Fruit fly (Drosophila melanogaster) whole organism, embryonic: Measurements from ENCODE around the gene Arl6IP1.

ENCODE experiments used
- Antp ChIP-seq: fragments of 200-800 bp; sonication (Bioruptor generic); optimal IDR thresholded peaks from 3 replicates; lab custom pipeline; 2016; ENCODE audit warnings: missing biosample characterization, missing genetic modification characterization
- CG3281 ChIP-seq: fragments of 200-800 bp; sonication (Bioruptor generic); optimal IDR thresholded peaks from 3 replicates; lab custom pipeline; 2017; ENCODE audit warnings: missing biosample characterization, mild to moderate bottlenecking, missing genetic modification characterization
- CG5245 ChIP-seq: fragments of 200-800 bp; sonication (Bioruptor generic); optimal IDR thresholded peaks from 3 replicates; lab custom pipeline; 2016; ENCODE audit warnings: missing biosample characterization, missing genetic modification characterization
- Dbx ChIP-seq: fragments of 200-800 bp; sonication (Bioruptor generic); IDR thresholded peaks from 3 replicates; pipeline ENCODE4 v1.3.6; 2022; ENCODE audit warnings: missing biosample characterization, missing genetic modification characterization
- HLH4C ChIP-seq: fragments of 200-800 bp; sonication (Bioruptor generic); IDR thresholded peaks from 3 replicates; pipeline ENCODE4 v1.3.6; 2022; ENCODE audit warnings: missing biosample characterization, missing genetic modification characterization; ENCODE audit not compliant: partially characterized antibody
- ftz-f1 ChIP-seq: fragments of 200-800 bp; sonication (Bioruptor generic); optimal IDR thresholded peaks from 2 replicates; lab custom pipeline; 2016; ENCODE audit warnings: missing biosample characterization, missing genetic modification characterization
- knrl ChIP-seq: fragments of 200-800 bp; sonication (Bioruptor generic); IDR thresholded peaks from 3 replicates; pipeline ENCODE4 v1.3.6; 2022; ENCODE audit warnings: missing biosample characterization, missing genetic modification characterization; ENCODE audit not compliant: partially characterized antibody
- pita ChIP-seq: fragments of 200-800 bp; sonication (Bioruptor generic); optimal IDR thresholded peaks from 2 replicates; lab custom pipeline; 2017; ENCODE audit warnings: missing biosample characterization, mild to moderate bottlenecking, missing genetic modification characterization
- wdn ChIP-seq: fragments of 200-800 bp; sonication (Bioruptor generic); IDR thresholded peaks from 2 replicates; pipeline ENCODE4 v1.3.6; 2022; ENCODE audit warnings: missing biosample characterization, missing genetic modification characterization

DNA sequence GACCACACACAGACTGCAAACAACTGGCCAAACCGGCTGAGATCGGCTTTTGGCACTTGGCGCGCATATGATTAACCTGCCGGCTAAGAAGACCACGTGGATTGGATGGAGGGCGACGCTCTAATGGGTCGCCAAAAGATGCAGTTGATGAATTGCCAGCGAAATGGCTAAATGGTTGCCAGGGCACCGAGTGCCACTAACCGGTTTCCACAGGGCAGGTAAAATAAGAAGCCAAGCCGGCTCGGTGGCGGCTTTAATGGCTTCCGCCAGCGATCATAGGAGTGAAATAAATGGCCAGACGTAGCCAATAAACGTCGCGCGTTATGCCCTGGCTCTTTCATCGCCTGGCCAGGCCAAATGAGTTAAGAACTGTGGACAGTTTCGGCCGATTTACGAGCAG is 34.5 kb downstream of the Arl6IP1 start:
- TF ChIP-seq CG5245 (GFP tag; lab: Kevin White, UChicago) (no peak), CG3281 (GFP tag; lab: Kevin White, UChicago) (no peak), pita (no peak), Dbx (GFP tag; lab: Robert Waterston, UW) (no peak), knrl (GFP tag; lab: Robert Waterston, UW) (no peak), ftz-f1 (GFP tag; lab: Kevin White, UChicago) (no peak), HLH4C (GFP tag; lab: Robert Waterston, UW) (no peak), wdn (no peak), Antp (GFP tag; lab: Kevin White, UChicago) (no peak)
